Worm (Caenorhabditis elegans) whole organism, mixed stage, embryonic: Measurements from ENCODE around the gene F46G10.1.
A peak's percentile ranks its signal among the peaks of the same experiment; 100 is the strongest.

Experiments used
- M03D4.4 ChIP-seq: sonication (generic microtip); optimal IDR thresholded peaks from 2 replicates; lab custom pipeline; 2017; ENCODE audit warnings: mild to moderate bottlenecking, missing genetic modification characterization, missing compliant biosample characterization
- bed-3 ChIP-seq: fragments of 200-800 bp; sonication (Bioruptor generic); optimal IDR thresholded peaks from 3 replicates; lab custom pipeline; 2018; ENCODE audit warnings: mild to moderate bottlenecking, missing genetic modification characterization, moderate library complexity, missing compliant biosample characterization
- blmp-1 ChIP-seq: fragments of 150-350 bp; optimal IDR thresholded peaks from 2 replicates; lab custom pipeline; 2014; ENCODE audit warnings: missing biosample characterization, missing genetic modification characterization
- ceh-43 ChIP-seq: fragments of 200-800 bp; sonication (Bioruptor generic); optimal IDR thresholded peaks from 2 replicates; lab custom pipeline; 2018; ENCODE audit warnings: mild to moderate bottlenecking, missing genetic modification characterization, moderate library complexity, missing compliant biosample characterization
- ceh-83 ChIP-seq: fragments of 200-800 bp; sonication (Bioruptor generic); optimal IDR thresholded peaks from 2 replicates; lab custom pipeline; 2018; ENCODE audit warnings: mild to moderate bottlenecking, missing genetic modification characterization, missing compliant biosample characterization
- ces-1 ChIP-seq: fragments of 150-350 bp; optimal IDR thresholded peaks from 2 replicates; lab custom pipeline; 2014; ENCODE audit warnings: missing biosample characterization, missing genetic modification reagents, missing genetic modification characterization
- cnd-1 ChIP-seq: fragments of 200-800 bp; sonication (Bioruptor generic); optimal IDR thresholded peaks from 2 replicates; lab custom pipeline; 2018; ENCODE audit warnings: mild to moderate bottlenecking, missing genetic modification characterization, missing compliant biosample characterization
- drap-1 ChIP-seq: fragments of 200-800 bp; sonication (Bioruptor generic); optimal IDR thresholded peaks from 3 replicates; lab custom pipeline; 2018; ENCODE audit warnings: mild to moderate bottlenecking, missing genetic modification characterization, missing compliant biosample characterization
- elt-1 ChIP-seq: sonication (generic microtip); optimal IDR thresholded peaks from 2 replicates; lab custom pipeline; 2017; ENCODE audit warnings: missing genetic modification characterization, mild to moderate bottlenecking, missing compliant biosample characterization, antibody characterized with exemption, moderate library complexity, borderline replicate concordance; ENCODE audit not compliant: insufficient read depth
- elt-3 ChIP-seq: fragments of 150-350 bp; optimal IDR thresholded peaks from 2 replicates; lab custom pipeline; 2014; ENCODE audit warnings: missing biosample characterization, missing genetic modification characterization
- ham-2 ChIP-seq: fragments of 200-800 bp; sonication (Bioruptor generic); optimal IDR thresholded peaks from 2 replicates; lab custom pipeline; 2018; ENCODE audit warnings: mild to moderate bottlenecking, missing genetic modification characterization, missing compliant biosample characterization
- hlh-1 ChIP-seq: fragments of 150-350 bp; optimal IDR thresholded peaks from 2 replicates; lab custom pipeline; 2014; ENCODE audit warnings: missing biosample characterization, missing genetic modification reagents, missing genetic modification characterization
- lin-13 ChIP-seq: fragments of 150-350 bp; optimal IDR thresholded peaks from 2 replicates; lab custom pipeline; 2014; ENCODE audit warnings: missing biosample characterization, missing genetic modification characterization
- lin-32 ChIP-seq: fragments of 200-800 bp; sonication (Bioruptor generic); optimal IDR thresholded peaks from 2 replicates; lab custom pipeline; 2018; ENCODE audit warnings: mild to moderate bottlenecking, missing genetic modification characterization, missing compliant biosample characterization
- lsy-2 ChIP-seq: fragments of 150-350 bp; optimal IDR thresholded peaks from 2 replicates; lab custom pipeline; 2014; ENCODE audit warnings: missing biosample characterization, missing genetic modification characterization
- mab-5 ChIP-seq: fragments of 150-350 bp; optimal IDR thresholded peaks from 2 replicates; lab custom pipeline; 2014; ENCODE audit warnings: missing biosample characterization, missing genetic modification characterization
- mep-1 ChIP-seq: fragments of 150-350 bp; optimal IDR thresholded peaks from 2 replicates; lab custom pipeline; 2017; ENCODE audit warnings: missing biosample characterization, missing genetic modification reagents, missing genetic modification characterization, inconsistent platforms
- mls-2 ChIP-seq: sonication (generic microtip); optimal IDR thresholded peaks from 2 replicates; lab custom pipeline; 2016; ENCODE audit warnings: mild to moderate bottlenecking, missing genetic modification characterization, moderate library complexity, missing compliant biosample characterization
- nhr-12 ChIP-seq: fragments of 150-350 bp; optimal IDR thresholded peaks from 2 replicates; lab custom pipeline; 2014; ENCODE audit warnings: missing biosample characterization, missing genetic modification characterization
- nhr-2 ChIP-seq: fragments of 150-350 bp; optimal IDR thresholded peaks from 2 replicates; lab custom pipeline; 2014; ENCODE audit warnings: missing biosample characterization, missing genetic modification characterization
- nhr-237 ChIP-seq: fragments of 150-350 bp; optimal IDR thresholded peaks from 2 replicates; lab custom pipeline; 2014; ENCODE audit warnings: missing biosample characterization, missing genetic modification characterization
- nhr-28 ChIP-seq: fragments of 150-350 bp; optimal IDR thresholded peaks from 2 replicates; lab custom pipeline; 2014; ENCODE audit warnings: missing biosample characterization, missing genetic modification characterization
- nhr-76 ChIP-seq: sonication (generic microtip); optimal IDR thresholded peaks from 2 replicates; lab custom pipeline; 2017; ENCODE audit warnings: missing biosample characterization, missing genetic modification characterization
- pha-4 ChIP-seq: fragments of 150-350 bp; optimal IDR thresholded peaks from 2 replicates; lab custom pipeline; 2018; ENCODE audit warnings: missing biosample characterization, missing genetic modification reagents, missing genetic modification characterization
- sem-2 ChIP-seq: fragments of 200-800 bp; sonication (Bioruptor generic); optimal IDR thresholded peaks from 2 replicates; lab custom pipeline; 2018; ENCODE audit warnings: mild to moderate bottlenecking, missing genetic modification characterization, missing compliant biosample characterization
- sptf-1 ChIP-seq: sonication (generic microtip); optimal IDR thresholded peaks from 2 replicates; lab custom pipeline; 2017; ENCODE audit warnings: mild to moderate bottlenecking, missing genetic modification characterization, moderate library complexity, missing compliant biosample characterization
- tbx-8 ChIP-seq: fragments of 200-800 bp; sonication (Bioruptor generic); optimal IDR thresholded peaks from 2 replicates; lab custom pipeline; 2018; ENCODE audit warnings: mild to moderate bottlenecking, missing genetic modification characterization, moderate library complexity, missing compliant biosample characterization
- unc-120 ChIP-seq: sonication (generic microtip); optimal IDR thresholded peaks from 2 replicates; lab custom pipeline; 2017; ENCODE audit warnings: missing genetic modification characterization, missing compliant biosample characterization; ENCODE audit not compliant: poor library complexity, severe bottlenecking
- unc-39 ChIP-seq: fragments of 150-350 bp; optimal IDR thresholded peaks from 2 replicates; lab custom pipeline; 2014; ENCODE audit warnings: missing biosample characterization, missing genetic modification characterization
- unc-62 ChIP-seq: fragments of 150-350 bp; optimal IDR thresholded peaks from 2 replicates; lab custom pipeline; 2014; ENCODE audit warnings: missing biosample characterization, missing genetic modification reagents, missing genetic modification characterization
- zip-8 ChIP-seq: fragments of 150-350 bp; optimal IDR thresholded peaks from 2 replicates; lab custom pipeline; 2014; ENCODE audit warnings: missing biosample characterization, missing genetic modification characterization
- ztf-11 ChIP-seq: fragments of 150-350 bp; optimal IDR thresholded peaks from 2 replicates; lab custom pipeline; 2014; ENCODE audit warnings: missing biosample characterization, missing genetic modification characterization

Gene F46G10.1

DNA sequence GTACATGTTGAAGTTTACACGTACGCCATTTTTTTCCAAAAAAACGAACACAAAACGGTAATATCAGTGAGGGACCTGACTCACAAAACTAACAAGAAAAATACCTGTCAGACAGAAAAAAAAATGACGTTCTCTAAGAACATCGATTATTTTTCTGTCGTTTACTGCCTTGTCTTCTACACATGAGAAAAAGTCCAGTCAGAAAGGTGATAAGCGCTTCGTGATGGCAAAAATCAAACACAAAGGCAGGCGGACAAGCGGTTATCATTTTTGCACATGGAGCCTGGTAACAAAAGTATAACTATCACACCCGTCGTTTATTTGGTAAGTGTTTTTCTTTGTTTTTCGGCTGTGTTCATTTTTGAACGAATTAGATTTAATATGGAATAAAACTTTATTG is 22.3 kb upstream of the F46G10.1 start, which contains the start of gene F46G10.4:
TSS of gene F46G10.4 (plus strand) at position 212 of the 400 bp plus-strand sequence.
- no peak for TF ChIP-seq mab-5 (tag; lab: Kevin White, UChicago)
- TF ChIP-seq M03D4.4 = no peak
- TF ChIP-seq lsy-2 (tag; lab: Kevin White, UChicago) = no peak
- no peak for TF ChIP-seq ceh-43 (GFP tag; lab: Kevin White, UChicago)
- TF ChIP-seq elt-1 (tag; lab: Kevin White, UChicago) = no peak
- no peak for TF ChIP-seq tbx-8
- no peak for TF ChIP-seq nhr-12 (tag; lab: Kevin White, UChicago)
- no peak for TF ChIP-seq lin-13 (tag; lab: Kevin White, UChicago)
- TF ChIP-seq, all 35 proteins: peak for 0

DNA sequence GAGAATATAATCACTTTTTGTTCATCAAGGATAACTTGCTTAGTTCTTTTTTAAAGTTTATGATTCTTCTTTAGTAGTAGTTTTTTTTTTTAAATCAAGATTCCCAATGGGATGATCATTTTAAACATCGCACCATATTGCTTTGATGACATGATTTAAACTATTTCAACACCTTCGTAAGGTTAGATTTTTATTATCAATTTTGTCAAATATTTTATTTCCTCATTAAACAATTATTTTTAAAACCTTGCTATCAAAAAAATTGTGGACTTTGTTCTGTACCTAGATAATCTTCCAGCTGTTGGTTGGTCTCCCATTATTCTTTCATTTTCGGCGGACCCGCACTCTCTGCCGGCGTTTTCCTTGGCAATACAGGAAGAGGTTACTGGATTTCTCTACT is 19.8 kb upstream of the F46G10.1 start, which contains the start of gene sir-2.3:
TSS of gene sir-2.3 (plus strand) at position 301 of the 400 bp plus-strand sequence.
- no peak for TF ChIP-seq lsy-2 (tag; lab: Kevin White, UChicago)
- no peak for TF ChIP-seq drap-1 (GFP tag; lab: Kevin White, UChicago)
- TF ChIP-seq unc-39 (tag; lab: Kevin White, UChicago) = no peak
- no peak for TF ChIP-seq ztf-11 (tag; lab: Kevin White, UChicago)

DNA sequence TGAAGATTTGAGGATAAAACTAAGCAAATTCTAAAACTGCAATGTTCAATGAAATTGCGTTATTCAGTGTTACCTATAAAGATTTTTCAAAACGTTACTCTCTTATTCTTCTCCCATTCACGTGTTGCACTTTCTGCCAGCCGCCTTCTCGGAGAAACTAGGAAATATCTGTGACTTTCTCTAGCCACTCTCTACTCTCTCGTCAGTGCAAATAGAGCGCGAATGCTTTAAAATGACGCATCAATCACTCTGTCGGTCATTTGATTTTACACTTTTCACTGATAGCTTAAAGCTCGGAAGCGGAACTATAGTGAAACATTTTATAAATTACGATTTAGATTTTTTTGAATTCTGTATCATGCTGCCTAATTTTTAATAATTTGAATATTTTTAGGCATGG is 17.3 kb upstream of the F46G10.1 start:
- no peak for TF ChIP-seq nhr-12 (tag; lab: Kevin White, UChicago)
- TF ChIP-seq nhr-2 = no peak
- no peak for TF ChIP-seq ceh-83
- no peak for TF ChIP-seq lin-13 (tag; lab: Kevin White, UChicago)
- TF ChIP-seq sem-2 = no peak
- no peak for TF ChIP-seq tbx-8
- TF ChIP-seq nhr-28 (tag; lab: Kevin White, UChicago) = no peak
- TF ChIP-seq drap-1 (GFP tag; lab: Kevin White, UChicago) = no peak
- TF ChIP-seq ztf-11 (tag; lab: Kevin White, UChicago) = no peak
- TF ChIP-seq hlh-1 (tag; lab: Kevin White, UChicago) = peak; percentile 67
- peak; percentile 51 for TF ChIP-seq ces-1
- TF ChIP-seq bed-3 = no peak
- peak; percentile 97 for TF ChIP-seq unc-120
- TF ChIP-seq ceh-43 (GFP tag; lab: Kevin White, UChicago) = no peak
- no peak for TF ChIP-seq mls-2
- peak; percentile 20 for TF ChIP-seq nhr-237
- no peak for TF ChIP-seq zip-8 (tag; lab: Kevin White, UChicago)
- TF ChIP-seq nhr-76 (tag; lab: Kevin White, UChicago) = no peak
- TF ChIP-seq unc-62 = peak; percentile 99
- TF ChIP-seq lsy-2 (tag; lab: Kevin White, UChicago) = no peak
- no peak for TF ChIP-seq ham-2 (GFP tag; lab: Kevin White, UChicago)
- TF ChIP-seq unc-39 (tag; lab: Kevin White, UChicago) = no peak
- no peak for TF ChIP-seq cnd-1 (tag; lab: Kevin White, UChicago)
- TF ChIP-seq blmp-1 (tag; lab: Kevin White, UChicago) = no peak
- no peak for TF ChIP-seq elt-3 (tag; lab: Kevin White, UChicago)
- TF ChIP-seq sptf-1 = no peak
- peak; percentile 21 for TF ChIP-seq pha-4
- TF ChIP-seq lin-32 (GFP tag; lab: Kevin White, UChicago) = no peak
- TF ChIP-seq elt-1 (tag; lab: Kevin White, UChicago) = no peak
- peak; percentile 48 for TF ChIP-seq mep-1 (tag; lab: Kevin White, UChicago)
- TF ChIP-seq mab-5 (tag; lab: Kevin White, UChicago) = peak; percentile 89

DNA sequence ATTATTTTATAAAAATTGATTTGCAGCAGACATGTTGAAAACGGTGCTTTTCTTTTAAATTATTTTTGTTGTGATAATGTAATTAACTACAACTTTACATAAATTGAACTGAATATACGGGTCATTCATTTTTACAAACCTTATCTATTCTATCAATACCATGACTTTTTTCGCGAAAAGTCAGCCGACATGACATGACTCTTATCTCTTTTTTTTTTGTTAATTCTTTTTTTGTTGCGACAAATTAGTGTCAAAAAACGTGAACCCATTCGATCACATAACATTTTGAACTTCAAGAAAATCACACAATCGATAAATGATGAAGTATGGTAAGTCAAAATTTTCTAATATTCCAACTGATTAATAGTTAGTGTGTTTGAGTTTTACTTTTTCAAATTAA is 16.5 kb upstream of the F46G10.1 start, which contains the start of gene sir-2.2:
TSS of gene sir-2.2 (plus strand) at position 34 of the 400 bp plus-strand sequence.
- no peak for TF ChIP-seq nhr-28 (tag; lab: Kevin White, UChicago)
- no peak for TF ChIP-seq lin-13 (tag; lab: Kevin White, UChicago)
- no peak for TF ChIP-seq tbx-8
- no peak for TF ChIP-seq nhr-2
- TF ChIP-seq bed-3 = no peak
- no peak for TF ChIP-seq elt-3 (tag; lab: Kevin White, UChicago)
- TF ChIP-seq mab-5 (tag; lab: Kevin White, UChicago) = no peak
- TF ChIP-seq nhr-12 (tag; lab: Kevin White, UChicago) = no peak
- TF ChIP-seq cnd-1 (tag; lab: Kevin White, UChicago) = no peak
- no peak for TF ChIP-seq ztf-11 (tag; lab: Kevin White, UChicago)
- no peak for TF ChIP-seq mep-1 (tag; lab: Kevin White, UChicago)
- no peak for TF ChIP-seq drap-1 (GFP tag; lab: Kevin White, UChicago)
- TF ChIP-seq lsy-2 (tag; lab: Kevin White, UChicago) = no peak
- TF ChIP-seq ceh-83 = no peak
- TF ChIP-seq nhr-76 (tag; lab: Kevin White, UChicago) = no peak
- no peak for TF ChIP-seq elt-1 (tag; lab: Kevin White, UChicago)
